Worm (Caenorhabditis elegans): ENCODE measurements around the gene her-1.

DNA sequence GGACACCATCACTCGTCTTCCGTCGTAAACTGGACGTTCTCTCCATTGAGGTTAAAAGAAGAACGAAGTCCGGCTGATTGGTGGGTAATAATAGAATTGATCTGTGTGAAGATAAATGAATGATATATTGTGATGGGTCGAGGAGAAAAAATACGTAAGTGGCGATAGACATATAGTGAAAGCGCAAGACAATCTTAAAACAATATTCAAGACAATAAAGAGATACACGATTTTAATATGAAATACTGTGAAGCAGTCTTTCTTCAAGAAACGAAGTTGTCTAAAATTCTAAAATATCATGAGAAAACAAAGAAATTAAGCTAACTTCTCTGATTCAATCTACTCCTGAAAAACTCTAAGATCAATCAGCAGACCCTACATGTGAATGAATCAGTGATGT lies 16.7 kb downstream of the her-1 start, which contains the start of gene F40F9.10:
- no peak for TF ChIP-seq sdc-2 (tag; optimal IDR thresholded peaks at IDR 0.05)
- no peak for TF ChIP-seq hlh-15 (tag; optimal IDR thresholded peaks at IDR 0.05)
